Fruit fly (Drosophila melanogaster) whole organism, embryonic: ENCODE results near the gene nonC.
A peak's percentile ranks its signal among the peaks of the same experiment; 100 is the strongest.

Source experiments
- ATbp ChIP-seq: fragments of 200-800 bp; sonication (Bioruptor generic); optimal IDR thresholded peaks from 2 replicates; lab custom pipeline; 2017; ENCODE audit warnings: missing biosample characterization, mild to moderate bottlenecking, missing genetic modification characterization, missing genetic modification reagents
- Asciz ChIP-seq: fragments of 200-800 bp; sonication (Bioruptor generic); optimal IDR thresholded peaks from 2 replicates; lab custom pipeline; 2017; ENCODE audit warnings: missing biosample characterization, mild to moderate bottlenecking, missing genetic modification characterization, missing genetic modification reagents
- Blimp-1 ChIP-seq: fragments of 200-800 bp; sonication (Bioruptor generic); optimal IDR thresholded peaks from 3 replicates; lab custom pipeline; 2018; ENCODE audit warnings: missing biosample characterization, missing genetic modification characterization, mild to moderate bottlenecking, moderate library complexity, missing genetic modification reagents
- CG1024 ChIP-seq: fragments of 200-800 bp; sonication (Bioruptor generic); IDR thresholded peaks from 2 replicates; pipeline ENCODE4 v1.3.6; 2022; ENCODE audit warnings: missing biosample characterization, missing genetic modification characterization
- CG10431 ChIP-seq: fragments of 200-800 bp; sonication (Bioruptor generic); optimal IDR thresholded peaks from 3 replicates; lab custom pipeline; 2018; ENCODE audit warnings: missing biosample characterization, mild to moderate bottlenecking, missing genetic modification characterization
- CG11560 ChIP-seq: fragments of 200-800 bp; sonication (Bioruptor generic); IDR thresholded peaks from 3 replicates; pipeline ENCODE4 v1.3.6; 2022; ENCODE audit warnings: missing biosample characterization, missing genetic modification characterization
- CG11723 ChIP-seq: fragments of 200-800 bp; sonication (Bioruptor generic); optimal IDR thresholded peaks from 2 replicates; lab custom pipeline; 2017; ENCODE audit warnings: missing biosample characterization, mild to moderate bottlenecking, missing genetic modification characterization
- CG12391 ChIP-seq: fragments of 200-800 bp; sonication (Bioruptor generic); optimal IDR thresholded peaks from 3 replicates; lab custom pipeline; 2018; ENCODE audit warnings: missing biosample characterization, mild to moderate bottlenecking, missing genetic modification characterization, moderate library complexity
- CG14050 ChIP-seq: fragments of 200-800 bp; sonication (Bioruptor generic); IDR thresholded peaks from 3 replicates; pipeline ENCODE4 v1.3.6; 2022; ENCODE audit warnings: missing biosample characterization, missing genetic modification characterization
- CG14667 ChIP-seq: fragments of 200-800 bp; sonication (Bioruptor generic); IDR thresholded peaks from 2 replicates; pipeline ENCODE4 v1.3.6; 2022; ENCODE audit warnings: missing biosample characterization, missing genetic modification characterization
- CG15479 ChIP-seq: fragments of 200-800 bp; sonication (Bioruptor generic); optimal IDR thresholded peaks from 3 replicates; lab custom pipeline; 2019; ENCODE audit warnings: missing biosample characterization, mild to moderate bottlenecking, missing genetic modification characterization, moderate library complexity
- CG1603 ChIP-seq: fragments of 200-800 bp; sonication (Bioruptor generic); optimal IDR thresholded peaks from 2 replicates; lab custom pipeline; 2019; ENCODE audit warnings: missing biosample characterization, mild to moderate bottlenecking, missing genetic modification characterization, moderate library complexity
- CG16815 ChIP-seq: fragments of 200-800 bp; sonication (Bioruptor generic); optimal IDR thresholded peaks from 3 replicates; lab custom pipeline; 2017; ENCODE audit warnings: missing biosample characterization, mild to moderate bottlenecking, missing genetic modification characterization
- CG2199 ChIP-seq: fragments of 200-800 bp; sonication (Bioruptor generic); IDR thresholded peaks from 3 replicates; pipeline ENCODE4 v1.3.6; 2022; ENCODE audit warnings: missing biosample characterization, missing genetic modification characterization
- CG33557 ChIP-seq: fragments of 200-800 bp; sonication (Bioruptor generic); optimal IDR thresholded peaks from 2 replicates; lab custom pipeline; 2019; ENCODE audit warnings: missing biosample characterization, mild to moderate bottlenecking, missing genetic modification characterization, moderate library complexity
- CG4404 ChIP-seq: fragments of 200-800 bp; sonication (Bioruptor generic); IDR thresholded peaks from 2 replicates; pipeline ENCODE4 v1.3.6; 2022; ENCODE audit warnings: missing biosample characterization, missing genetic modification characterization
- CG5953 ChIP-seq: fragments of 200-800 bp; sonication (Bioruptor generic); IDR thresholded peaks from 2 replicates; pipeline ENCODE4 v1.3.6; 2022; ENCODE audit warnings: missing biosample characterization, missing genetic modification characterization
- CG6175 ChIP-seq: fragments of 200-800 bp; sonication (Bioruptor generic); IDR thresholded peaks from 3 replicates; pipeline ENCODE4 v1.3.6; 2022; ENCODE audit warnings: missing biosample characterization, missing genetic modification characterization
- CG7357 ChIP-seq: fragments of 200-800 bp; sonication (Bioruptor generic); IDR thresholded peaks from 3 replicates; pipeline ENCODE4 v1.3.6; 2022; ENCODE audit warnings: missing biosample characterization, missing genetic modification characterization
- CG7839 ChIP-seq: fragments of 200-800 bp; sonication (Bioruptor generic); optimal IDR thresholded peaks from 3 replicates; lab custom pipeline; 2018; ENCODE audit warnings: missing biosample characterization, mild to moderate bottlenecking, missing genetic modification characterization, moderate library complexity
- CG8359 ChIP-seq: fragments of 200-800 bp; sonication (Bioruptor generic); optimal IDR thresholded peaks from 2 replicates; lab custom pipeline; 2017; ENCODE audit warnings: missing biosample characterization, mild to moderate bottlenecking, missing genetic modification characterization, borderline replicate concordance
- CkIIα-i1 ChIP-seq: fragments of 200-800 bp; sonication (Bioruptor generic); IDR thresholded peaks from 2 replicates; pipeline ENCODE4 v1.3.6; 2022; ENCODE audit warnings: missing biosample characterization, missing genetic modification characterization
- Dll ChIP-seq: fragments of 200-800 bp; sonication (Bioruptor generic); IDR thresholded peaks from 4 replicates; pipeline ENCODE4 v1.3.6; 2022; ENCODE audit warnings: missing biosample characterization, missing genetic modification characterization; ENCODE audit not compliant: partially characterized antibody
- Ets97D ChIP-seq: fragments of 200-800 bp; sonication (Bioruptor generic); optimal IDR thresholded peaks from 3 replicates; lab custom pipeline; 2016; ENCODE audit warnings: missing biosample characterization, missing genetic modification characterization
- H2.0 ChIP-seq: fragments of 200-800 bp; sonication (Bioruptor generic); IDR thresholded peaks from 2 replicates; pipeline ENCODE4 v1.3.6; 2022; ENCODE audit warnings: missing biosample characterization, missing genetic modification characterization
- HmgD ChIP-seq: fragments of 200-800 bp; sonication (Bioruptor generic); optimal IDR thresholded peaks from 3 replicates; lab custom pipeline; 2016; ENCODE audit warnings: missing biosample characterization, missing genetic modification characterization
- Hr39 ChIP-seq: fragments of >200 bp; optimal IDR thresholded peaks from 2 replicates; lab custom pipeline; 2017
- Hr78 ChIP-seq, 2 experiments: fragments of 200-800 bp in 1 of 2; fragments of >200 bp in 1 of 2; sonication (Bioruptor generic) in 1 of 2; optimal IDR thresholded peaks; 2 replicates each; lab custom pipeline; 2017 to 2019; ENCODE audit warnings: missing biosample characterization in 2 of 2, missing genetic modification characterization in 2 of 2, mild to moderate bottlenecking in 1 of 2, moderate library complexity in 1 of 2
- Kr ChIP-seq: fragments of 200-800 bp; sonication (Bioruptor generic); optimal IDR thresholded peaks from 2 replicates; lab custom pipeline; 2017; ENCODE audit warnings: missing biosample characterization, mild to moderate bottlenecking, missing genetic modification characterization
- Lhr ChIP-seq: fragments of 200-800 bp; sonication (Bioruptor generic); optimal IDR thresholded peaks from 3 replicates; lab custom pipeline; 2017; ENCODE audit warnings: mild to moderate bottlenecking, missing biosample characterization, missing genetic modification reagents, missing genetic modification characterization
- Neu2 ChIP-seq: fragments of 200-800 bp; sonication (Bioruptor generic); optimal IDR thresholded peaks from 3 replicates; lab custom pipeline; 2016; ENCODE audit warnings: missing biosample characterization, missing genetic modification characterization, borderline replicate concordance
- Nf-YC ChIP-seq: fragments of 200-800 bp; optimal IDR thresholded peaks from 3 replicates; lab custom pipeline; 2019; ENCODE audit warnings: missing biosample characterization, mild to moderate bottlenecking, missing genetic modification characterization, moderate library complexity
- Poxn ChIP-seq: fragments of 200-800 bp; sonication (Bioruptor generic); IDR thresholded peaks from 2 replicates; pipeline ENCODE4 v1.3.6; 2022; ENCODE audit warnings: missing biosample characterization, missing genetic modification characterization
- Trl ChIP-seq, 3 experiments: fragments of >200 bp in 2 of 3; fragments of 200-800 bp in 1 of 3; sonication (Bioruptor generic) in 1 of 3; optimal IDR thresholded peaks; 2 replicates in 1 of 3; 3 replicates in 2 of 3; lab custom pipeline; 2016 to 2017; ENCODE audit warnings: missing biosample characterization in 1 of 3, missing genetic modification characterization in 1 of 3
- YL-1 ChIP-seq: fragments of 200-800 bp; sonication (Bioruptor generic); optimal IDR thresholded peaks from 3 replicates; lab custom pipeline; 2017; ENCODE audit warnings: missing biosample characterization, mild to moderate bottlenecking, missing genetic modification characterization
- ab ChIP-seq: fragments of 200-800 bp; sonication (Bioruptor generic); optimal IDR thresholded peaks from 2 replicates; lab custom pipeline; 2016; ENCODE audit warnings: missing biosample characterization, missing genetic modification characterization
- ac ChIP-seq: fragments of 200-800 bp; sonication (Bioruptor generic); optimal IDR thresholded peaks from 3 replicates; lab custom pipeline; 2017; ENCODE audit warnings: missing biosample characterization, mild to moderate bottlenecking, missing genetic modification characterization
- ap ChIP-seq: fragments of 200-800 bp; sonication (Bioruptor generic); IDR thresholded peaks from 2 replicates; pipeline ENCODE4 v1.3.6; 2022; ENCODE audit warnings: missing biosample characterization, missing genetic modification characterization
- ash1 ChIP-seq: fragments of 200-800 bp; sonication (Bioruptor generic); optimal IDR thresholded peaks from 2 replicates; lab custom pipeline; 2018; ENCODE audit warnings: missing biosample characterization, mild to moderate bottlenecking, missing genetic modification characterization
- br ChIP-seq: fragments of >200 bp; optimal IDR thresholded peaks from 2 replicates; lab custom pipeline; 2017
- btn ChIP-seq: fragments of 200-800 bp; sonication (Bioruptor generic); optimal IDR thresholded peaks from 2 replicates; lab custom pipeline; 2016; ENCODE audit warnings: missing biosample characterization, missing genetic modification characterization
- da ChIP-seq: fragments of 200-800 bp; sonication (Bioruptor generic); optimal IDR thresholded peaks from 2 replicates; lab custom pipeline; 2016; ENCODE audit warnings: missing biosample characterization, missing genetic modification characterization
- dmrt11E ChIP-seq: fragments of 200-800 bp; sonication (Bioruptor generic); optimal IDR thresholded peaks from 3 replicates; lab custom pipeline; 2018; ENCODE audit warnings: missing biosample characterization, mild to moderate bottlenecking, missing genetic modification characterization, moderate library complexity
- gsb-n ChIP-seq: fragments of 200-800 bp; sonication (Bioruptor generic); optimal IDR thresholded peaks from 3 replicates; lab custom pipeline; 2018; ENCODE audit warnings: missing biosample characterization, mild to moderate bottlenecking, missing genetic modification characterization
- mld ChIP-seq: fragments of 200-800 bp; sonication (Bioruptor generic); IDR thresholded peaks from 3 replicates; pipeline ENCODE4 v1.3.6; 2022; ENCODE audit warnings: missing biosample characterization, missing genetic modification characterization; ENCODE audit not compliant: partially characterized antibody
- p53 ChIP-seq: fragments of 200-800 bp; sonication (Bioruptor generic); optimal IDR thresholded peaks from 2 replicates; lab custom pipeline; 2016; ENCODE audit warnings: missing biosample characterization, missing genetic modification characterization
- peb ChIP-seq: fragments of 200-800 bp; sonication (Bioruptor generic); IDR thresholded peaks from 2 replicates; pipeline ENCODE4 v1.3.6; 2022; ENCODE audit warnings: missing biosample characterization, missing genetic modification characterization
- pho ChIP-seq: fragments of 200-800 bp; sonication (Bioruptor generic); optimal IDR thresholded peaks from 2 replicates; lab custom pipeline; 2016; ENCODE audit warnings: missing biosample characterization, missing genetic modification characterization
- unc-4 ChIP-seq: fragments of 200-800 bp; sonication (Bioruptor generic); IDR thresholded peaks from 2 replicates; pipeline ENCODE4 v1.3.6; 2022; ENCODE audit warnings: missing biosample characterization, missing genetic modification characterization; ENCODE audit not compliant: partially characterized antibody

nonC gene

DNA sequence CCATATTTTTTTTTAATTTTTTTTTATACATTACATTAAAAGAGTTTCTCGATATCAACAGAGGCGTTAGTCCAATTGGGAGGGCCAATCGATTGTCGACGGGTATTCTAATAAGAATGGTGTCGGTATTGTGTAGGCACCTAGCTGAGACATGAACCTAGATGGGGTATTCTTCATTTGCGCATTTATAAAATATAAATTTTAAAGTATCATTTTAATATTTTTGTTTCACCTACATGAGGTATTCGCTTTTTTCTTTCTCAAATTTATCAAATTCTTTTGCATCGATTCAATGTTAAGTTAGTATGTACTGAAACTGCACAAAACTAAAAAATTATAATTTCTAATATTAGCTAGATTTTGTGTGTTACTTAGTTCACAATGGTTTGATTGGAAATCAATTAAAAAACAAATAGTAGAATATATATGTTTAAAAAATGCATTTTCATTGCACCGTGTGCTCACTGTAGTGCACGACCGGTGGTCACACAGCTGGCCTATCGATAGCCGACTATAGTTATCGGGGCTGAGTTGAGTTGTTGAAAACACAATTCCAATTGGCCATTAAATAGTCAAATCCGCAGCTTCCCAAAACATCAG lies 19.6 kb downstream of the nonC start, which contains the start of the genes CG14435 and Tmf (continued):
- TF ChIP-seq Lhr (GFP tag; lab: Kevin White, UChicago), result peak; percentile 35
- TF ChIP-seq Hr78 (GFP tag; optimal IDR thresholded peaks at IDR 0.05; lab: Kevin White, UChicago), result peak in 1 of 2 experiments; percentile 46
- no peak for TF ChIP-seq HmgD (GFP tag; lab: Kevin White, UChicago)
- peak; percentile 63 for TF ChIP-seq CG11723
- no peak for TF ChIP-seq btn (GFP tag; lab: Kevin White, UChicago)
- no peak for TF ChIP-seq br
- TF ChIP-seq ATbp (GFP tag; lab: Kevin White, UChicago), result peak; percentile 49
- no peak for TF ChIP-seq p53
- peak; percentile 87 for TF ChIP-seq CG4404 (GFP tag; lab: Robert Waterston, UW)
- peak; percentile 75 for TF ChIP-seq pho (GFP tag; lab: Kevin White, UChicago)
- no peak for TF ChIP-seq Neu2 (GFP tag; lab: Kevin White, UChicago)
- peak; percentile 57 for TF ChIP-seq CG10431
- peak; percentile 92 for TF ChIP-seq CG12391 (tag; lab: Kevin White, UChicago)
- no peak for TF ChIP-seq CkIIα-i1 (GFP tag; lab: Robert Waterston, UW)
- peak; percentile 50; the same call in 1 of the 2 replicates for TF ChIP-seq CG5953
- peak; percentile 64 for TF ChIP-seq CG1024 (GFP tag; lab: Robert Waterston, UW)
- peak; percentile 78 for TF ChIP-seq CG33557 (GFP tag; lab: Kevin White, UChicago)
- peak; percentile 81 for TF ChIP-seq Nf-YC (tag; lab: Kevin White, UChicago)
- peak; percentile 76 for TF ChIP-seq CG11560
- TF ChIP-seq ab (GFP tag; lab: Kevin White, UChicago), result no peak
- peak; percentile 67 for TF ChIP-seq gsb-n (tag; lab: Kevin White, UChicago)
- TF ChIP-seq CG1603 (tag; lab: Kevin White, UChicago), result no peak
- TF ChIP-seq Hr39, result no peak
- no peak for TF ChIP-seq da (GFP tag; lab: Kevin White, UChicago)
- TF ChIP-seq CG15479 (GFP tag; lab: Kevin White, UChicago), result peak; percentile 3
- TF ChIP-seq Asciz (GFP tag; lab: Kevin White, UChicago), result no peak
- peak; percentile 75 for TF ChIP-seq CG7357 (GFP tag; lab: Robert Waterston, UW)
- peak; percentile 80 for TF ChIP-seq CG6175 (GFP tag; lab: Robert Waterston, UW)
- peak; percentile 57 for TF ChIP-seq ac (GFP tag; lab: Kevin White, UChicago)
- TF ChIP-seq CG2199, result 0 out of 3 replicates have a peak, but pooled peaks have one; percentile 24
- peak; percentile 88 for TF ChIP-seq CG7839 (tag; lab: Kevin White, UChicago)
- peak; percentile 37 for TF ChIP-seq Ets97D (GFP tag; lab: Kevin White, UChicago)
- TF ChIP-seq Poxn (GFP tag; lab: Robert Waterston, UW), result peak; percentile 69
- TF ChIP-seq unc-4, result peak; percentile 55; the same call in 1 of the 2 replicates
- TF ChIP-seq CG16815 (GFP tag; lab: Kevin White, UChicago), result peak; percentile 86
- peak; percentile 60 for TF ChIP-seq YL-1 (GFP tag; lab: Kevin White, UChicago)
- peak; percentile 86 for TF ChIP-seq CG14667 (GFP tag; lab: Robert Waterston, UW)
- TF ChIP-seq peb (GFP tag; lab: Robert Waterston, UW), result peak; percentile 60; the same call in 1 of the 2 replicates
- TF ChIP-seq mld (GFP tag; lab: Robert Waterston, UW), result 0 out of 3 replicates have a peak, but pooled peaks have one; percentile 5
- no peak for TF ChIP-seq Kr (GFP tag; lab: Kevin White, UChicago)
- TF ChIP-seq ash1 (GFP tag; lab: Kevin White, UChicago), result no peak
- peak; percentile 19 for TF ChIP-seq CG8359 (GFP tag; lab: Kevin White, UChicago)
- TF ChIP-seq Trl (optimal IDR thresholded peaks at IDR 0.05; lab: Kevin White, UChicago), result no peak
- TF ChIP-seq Trl (GFP tag; optimal IDR thresholded peaks at IDR 0.05; lab: Kevin White, UChicago), result peak; percentile 15
- TF ChIP-seq CG14050 (GFP tag; lab: Robert Waterston, UW), result peak; percentile 69
- TF ChIP-seq ap (GFP tag; lab: Robert Waterston, UW), result peak; percentile 71
- peak; percentile 84 for TF ChIP-seq dmrt11E
- peak; percentile 12 for TF ChIP-seq Blimp-1
- TF ChIP-seq H2.0 (GFP tag; lab: Robert Waterston, UW), result peak; percentile 76
- peak; percentile 66 for TF ChIP-seq Dll
